Fruit fly (Drosophila melanogaster) whole organism, embryonic: Measurements from ENCODE around the gene pico.

ENCODE experiments used
- Abd-B ChIP-seq: fragments of 200-800 bp; sonication (Bioruptor generic); optimal IDR thresholded peaks from 2 replicates; lab custom pipeline; 2018; ENCODE audit warnings: missing biosample characterization, mild to moderate bottlenecking, missing genetic modification characterization, moderate library complexity
- Antp ChIP-seq: fragments of 200-800 bp; sonication (Bioruptor generic); optimal IDR thresholded peaks from 3 replicates; lab custom pipeline; 2016; ENCODE audit warnings: missing biosample characterization, missing genetic modification characterization
- CG10543 ChIP-seq: fragments of 200-800 bp; sonication (Bioruptor generic); optimal IDR thresholded peaks from 3 replicates; lab custom pipeline; 2017; ENCODE audit warnings: missing biosample characterization, mild to moderate bottlenecking, missing genetic modification characterization, moderate library complexity
- CG11723 ChIP-seq: fragments of 200-800 bp; sonication (Bioruptor generic); optimal IDR thresholded peaks from 2 replicates; lab custom pipeline; 2017; ENCODE audit warnings: missing biosample characterization, mild to moderate bottlenecking, missing genetic modification characterization
- CG12071 ChIP-seq: fragments of 200-800 bp; sonication (Bioruptor generic); optimal IDR thresholded peaks from 3 replicates; lab custom pipeline; 2018; ENCODE audit warnings: missing biosample characterization, mild to moderate bottlenecking, missing genetic modification characterization
- CG12219 ChIP-seq: fragments of 200-800 bp; sonication (Bioruptor generic); optimal IDR thresholded peaks from 3 replicates; lab custom pipeline; 2018; ENCODE audit warnings: missing biosample characterization, mild to moderate bottlenecking, missing genetic modification characterization
- CG1233 ChIP-seq: fragments of 200-800 bp; sonication (Bioruptor generic); optimal IDR thresholded peaks from 4 replicates; lab custom pipeline; 2018; ENCODE audit warnings: missing biosample characterization, mild to moderate bottlenecking, missing genetic modification characterization
- CG1602 ChIP-seq: fragments of 200-800 bp; sonication (Bioruptor generic); optimal IDR thresholded peaks from 3 replicates; lab custom pipeline; 2016; ENCODE audit warnings: missing biosample characterization, missing genetic modification characterization
- CG16779 ChIP-seq: fragments of 200-800 bp; sonication (Bioruptor generic); IDR thresholded peaks from 2 replicates; pipeline ENCODE4 v1.3.6; 2022; ENCODE audit warnings: missing biosample characterization, missing genetic modification characterization
- CG17359 ChIP-seq: fragments of 200-800 bp; sonication (Bioruptor generic); optimal IDR thresholded peaks from 3 replicates; lab custom pipeline; 2018; ENCODE audit warnings: missing biosample characterization, mild to moderate bottlenecking, missing genetic modification characterization, moderate library complexity
- CG17385 ChIP-seq: fragments of 200-800 bp; sonication (Bioruptor generic); optimal IDR thresholded peaks from 3 replicates; lab custom pipeline; 2018; ENCODE audit warnings: missing biosample characterization, mild to moderate bottlenecking, missing genetic modification characterization
- CG30403 ChIP-seq: fragments of 200-800 bp; sonication (Bioruptor generic); optimal IDR thresholded peaks from 3 replicates; lab custom pipeline; 2016; ENCODE audit warnings: missing biosample characterization, missing genetic modification characterization
- CG31441 ChIP-seq: fragments of 200-800 bp; sonication (Bioruptor generic); IDR thresholded peaks from 2 replicates; pipeline ENCODE4 v1.3.6; 2022; ENCODE audit warnings: missing biosample characterization, missing genetic modification characterization
- CG4360 ChIP-seq: fragments of 200-800 bp; sonication (Bioruptor generic); IDR thresholded peaks from 2 replicates; pipeline ENCODE4 v1.3.6; 2022; ENCODE audit warnings: missing biosample characterization, missing genetic modification characterization
- CG4820 ChIP-seq: fragments of 200-800 bp; sonication (Bioruptor generic); optimal IDR thresholded peaks from 3 replicates; lab custom pipeline; 2016; ENCODE audit warnings: missing biosample characterization, missing genetic modification characterization
- CG5180 ChIP-seq: fragments of 200-800 bp; sonication (Bioruptor generic); optimal IDR thresholded peaks from 3 replicates; lab custom pipeline; 2017; ENCODE audit warnings: missing biosample characterization, missing genetic modification characterization, mild to moderate bottlenecking, moderate library complexity, missing genetic modification reagents
- CG6683 ChIP-seq: fragments of 200-800 bp; sonication (Bioruptor generic); optimal IDR thresholded peaks from 2 replicates; lab custom pipeline; 2017; ENCODE audit warnings: missing biosample characterization, mild to moderate bottlenecking, missing genetic modification characterization, missing genetic modification reagents
- CG7556 ChIP-seq: fragments of 200-800 bp; sonication (Bioruptor generic); optimal IDR thresholded peaks from 2 replicates; lab custom pipeline; 2017; ENCODE audit warnings: missing biosample characterization, mild to moderate bottlenecking, missing genetic modification characterization
- CG7786 ChIP-seq: fragments of 200-800 bp; sonication (Bioruptor generic); optimal IDR thresholded peaks from 2 replicates; lab custom pipeline; 2016; ENCODE audit warnings: missing biosample characterization, missing genetic modification characterization
- CG7963 ChIP-seq: fragments of 200-800 bp; sonication (Bioruptor generic); IDR thresholded peaks from 3 replicates; pipeline ENCODE4 v1.3.6; 2022; ENCODE audit warnings: missing biosample characterization, missing genetic modification characterization; ENCODE audit not compliant: partially characterized antibody
- CG8944 ChIP-seq: fragments of 200-800 bp; sonication (Bioruptor generic); optimal IDR thresholded peaks from 3 replicates; lab custom pipeline; 2016; ENCODE audit warnings: missing biosample characterization, missing genetic modification characterization
- CG9609 ChIP-seq: fragments of 200-800 bp; sonication (Bioruptor generic); optimal IDR thresholded peaks from 3 replicates; lab custom pipeline; 2016; ENCODE audit warnings: missing biosample characterization, missing genetic modification characterization
- CG9797 ChIP-seq: fragments of 200-800 bp; sonication (Bioruptor generic); optimal IDR thresholded peaks from 3 replicates; lab custom pipeline; 2018; ENCODE audit warnings: missing biosample characterization, mild to moderate bottlenecking, missing genetic modification characterization
- CkIIα-i1 ChIP-seq: fragments of 200-800 bp; sonication (Bioruptor generic); IDR thresholded peaks from 2 replicates; pipeline ENCODE4 v1.3.6; 2022; ENCODE audit warnings: missing biosample characterization, missing genetic modification characterization
- Dbx ChIP-seq: fragments of 200-800 bp; sonication (Bioruptor generic); IDR thresholded peaks from 3 replicates; pipeline ENCODE4 v1.3.6; 2022; ENCODE audit warnings: missing biosample characterization, missing genetic modification characterization
- ERR ChIP-seq: fragments of 200-800 bp; sonication (Bioruptor generic); optimal IDR thresholded peaks from 2 replicates; lab custom pipeline; 2016; ENCODE audit warnings: missing biosample characterization, missing genetic modification characterization
- Fer1 ChIP-seq: fragments of 200-800 bp; sonication (Bioruptor generic); optimal IDR thresholded peaks from 2 replicates; lab custom pipeline; 2017; ENCODE audit warnings: missing biosample characterization, mild to moderate bottlenecking, missing genetic modification characterization
- Gug ChIP-seq: fragments of 200-800 bp; sonication (Bioruptor generic); IDR thresholded peaks from 4 replicates; pipeline ENCODE4 v1.3.6; 2022; ENCODE audit warnings: missing biosample characterization, missing genetic modification characterization
- HLH3B ChIP-seq: fragments of 200-800 bp; sonication (Bioruptor generic); IDR thresholded peaks from 2 replicates; pipeline ENCODE4 v1.3.6; 2022; ENCODE audit warnings: missing biosample characterization, missing genetic modification characterization
- Hey ChIP-seq: fragments of 200-800 bp; sonication (Bioruptor generic); optimal IDR thresholded peaks from 3 replicates; lab custom pipeline; 2018; ENCODE audit warnings: missing biosample characterization, mild to moderate bottlenecking, missing genetic modification characterization
- Hmr ChIP-seq: fragments of 200-800 bp; sonication (Bioruptor generic); optimal IDR thresholded peaks from 3 replicates; lab custom pipeline; 2017; ENCODE audit warnings: mild to moderate bottlenecking, missing biosample characterization, missing genetic modification reagents, missing genetic modification characterization
- NK7.1 ChIP-seq: fragments of 200-800 bp; sonication (Bioruptor generic); optimal IDR thresholded peaks from 3 replicates; lab custom pipeline; 2016; ENCODE audit warnings: missing biosample characterization, missing genetic modification characterization
- Spps ChIP-seq: fragments of 200-800 bp; sonication (Bioruptor generic); optimal IDR thresholded peaks from 2 replicates; lab custom pipeline; 2018; ENCODE audit warnings: missing biosample characterization, mild to moderate bottlenecking, missing genetic modification characterization
- Stat92E ChIP-seq, 3 experiments: fragments of >200 bp in 2 of 3; fragments of 200-800 bp in 1 of 3; sonication (Bioruptor generic) in 1 of 3; optimal IDR thresholded peaks; 2 replicates each; lab custom pipeline; 2017 to 2019; ENCODE audit warnings: missing biosample characterization in 3 of 3, missing genetic modification characterization in 3 of 3, mild to moderate bottlenecking in 1 of 3, moderate library complexity in 1 of 3
- YL-1 ChIP-seq: fragments of 200-800 bp; sonication (Bioruptor generic); optimal IDR thresholded peaks from 3 replicates; lab custom pipeline; 2017; ENCODE audit warnings: missing biosample characterization, mild to moderate bottlenecking, missing genetic modification characterization
- abd-A ChIP-seq: fragments of 200-800 bp; sonication (Bioruptor generic); optimal IDR thresholded peaks from 3 replicates; lab custom pipeline; 2019; ENCODE audit warnings: missing biosample characterization, mild to moderate bottlenecking, missing genetic modification characterization, moderate library complexity
- ash1 ChIP-seq: fragments of 200-800 bp; sonication (Bioruptor generic); optimal IDR thresholded peaks from 2 replicates; lab custom pipeline; 2018; ENCODE audit warnings: missing biosample characterization, mild to moderate bottlenecking, missing genetic modification characterization
- croc ChIP-seq: fragments of 200-800 bp; sonication (Bioruptor generic); conservative IDR thresholded peaks from 3 replicates; pipeline ENCODE4 v1.3.6; 2022; ENCODE audit warnings: missing biosample characterization, missing genetic modification characterization
- crol ChIP-seq: fragments of 200-800 bp; sonication (Bioruptor generic); IDR thresholded peaks from 2 replicates; pipeline ENCODE4 v1.3.6; 2022; ENCODE audit warnings: missing biosample characterization, missing genetic modification characterization
- dmrt99B ChIP-seq: fragments of 200-800 bp; sonication (Bioruptor generic); optimal IDR thresholded peaks from 2 replicates; lab custom pipeline; 2018; ENCODE audit warnings: missing biosample characterization, mild to moderate bottlenecking, missing genetic modification characterization, moderate library complexity
- exex ChIP-seq: fragments of 200-800 bp; sonication (Bioruptor generic); optimal IDR thresholded peaks from 4 replicates; lab custom pipeline; 2018; ENCODE audit warnings: missing biosample characterization, mild to moderate bottlenecking, missing genetic modification characterization, moderate library complexity
- hth ChIP-seq: fragments of >200 bp; optimal IDR thresholded peaks from 2 replicates; lab custom pipeline; 2017; ENCODE audit warnings: inconsistent platforms
- lmd ChIP-seq: fragments of 200-800 bp; sonication (Bioruptor generic); IDR thresholded peaks from 2 replicates; pipeline ENCODE4 v1.3.6; 2022; ENCODE audit warnings: missing biosample characterization, missing genetic modification characterization
- oc ChIP-seq: fragments of 200-800 bp; sonication (Bioruptor generic); optimal IDR thresholded peaks from 2 replicates; lab custom pipeline; 2018; ENCODE audit warnings: missing biosample characterization, mild to moderate bottlenecking, missing genetic modification characterization, moderate library complexity
- pnt ChIP-seq: fragments of 200-800 bp; sonication (Bioruptor generic); optimal IDR thresholded peaks from 3 replicates; lab custom pipeline; 2016; ENCODE audit warnings: missing biosample characterization, missing genetic modification characterization
- sima ChIP-seq: fragments of 200-800 bp; sonication (Bioruptor generic); optimal IDR thresholded peaks from 2 replicates; lab custom pipeline; 2016; ENCODE audit warnings: missing biosample characterization, missing genetic modification characterization
- so ChIP-seq: fragments of 200-800 bp; sonication (Bioruptor generic); IDR thresholded peaks from 3 replicates; pipeline ENCODE4 v1.3.6; 2022; ENCODE audit warnings: missing biosample characterization, missing genetic modification characterization
- trem ChIP-seq: fragments of 200-800 bp; optimal IDR thresholded peaks from 3 replicates; lab custom pipeline; 2019; ENCODE audit warnings: missing biosample characterization, mild to moderate bottlenecking, missing genetic modification characterization, moderate library complexity
- usp ChIP-seq: fragments of >200 bp; optimal IDR thresholded peaks from 2 replicates; lab custom pipeline; 2017; ENCODE audit warnings: missing biosample characterization, missing genetic modification characterization
- vvl ChIP-seq: fragments of 200-800 bp; sonication (Bioruptor generic); IDR thresholded peaks from 2 replicates; pipeline ENCODE4 v1.3.6; 2022; ENCODE audit warnings: missing biosample characterization, missing genetic modification characterization
- wek ChIP-seq: fragments of 200-800 bp; sonication (Bioruptor generic); optimal IDR thresholded peaks from 3 replicates; lab custom pipeline; 2018; ENCODE audit warnings: missing biosample characterization, mild to moderate bottlenecking, missing genetic modification characterization, moderate library complexity

The pico gene

dm6 chrX:19848342-19848793 is 3.5 kb downstream of the pico start (continued):
- no peak for TF ChIP-seq CG7963
- TF ChIP-seq CG12219 (GFP tag; lab: Kevin White, UChicago) = peak; percentile 57
- TF ChIP-seq Dbx (GFP tag; lab: Robert Waterston, UW) = peak; percentile 84
- TF ChIP-seq CG7556 (GFP tag; lab: Kevin White, UChicago) = peak; percentile 56
- peak; percentile 56 for TF ChIP-seq Fer1 (GFP tag; lab: Kevin White, UChicago)
- peak; percentile 67 for TF ChIP-seq ERR (GFP tag; lab: Kevin White, UChicago)
- peak; percentile 55 for TF ChIP-seq CG17385 (GFP tag; lab: Kevin White, UChicago)
- TF ChIP-seq Stat92E (GFP tag; optimal IDR thresholded peaks at IDR 0.05; lab: Kevin White, UChicago) = peak in 1 of 3 experiments; percentile 24
- TF ChIP-seq trem (tag; lab: Kevin White, UChicago) = peak; percentile 100
- TF ChIP-seq abd-A (tag; lab: Kevin White, UChicago) = no peak
- TF ChIP-seq lmd (GFP tag; lab: Robert Waterston, UW) = peak; percentile 74
- peak; percentile 60 for TF ChIP-seq dmrt99B (tag; lab: Kevin White, UChicago)
- peak; percentile 87 for TF ChIP-seq vvl (GFP tag; lab: Robert Waterston, UW)
- peak; percentile 29 for TF ChIP-seq wek (GFP tag; lab: Kevin White, UChicago)
- TF ChIP-seq CG30403 = peak; percentile 82
- TF ChIP-seq CG12071 = peak; percentile 65
- TF ChIP-seq sima = peak; percentile 32
- TF ChIP-seq so = peak; percentile 78
- peak; percentile 99 for TF ChIP-seq CG5180
- peak; percentile 65 for TF ChIP-seq CG7786 (GFP tag; lab: Kevin White, UChicago)
- TF ChIP-seq hth (lab: Kevin White, UChicago) = no peak
- TF ChIP-seq HLH3B (GFP tag; lab: Robert Waterston, UW) = peak; percentile 58; the same call in 1 of the 2 replicates
- TF ChIP-seq CG1602 = peak; percentile 60
- TF ChIP-seq CG4360 (GFP tag; lab: Robert Waterston, UW) = peak; percentile 31
- peak; percentile 54 for TF ChIP-seq crol (GFP tag; lab: Robert Waterston, UW)
- peak; percentile 66 for TF ChIP-seq CG9609 (GFP tag; lab: Kevin White, UChicago)
- peak; percentile 4 for TF ChIP-seq Abd-B (GFP tag; lab: Kevin White, UChicago)
- peak; percentile 84 for TF ChIP-seq Antp (GFP tag; lab: Kevin White, UChicago)
- peak; percentile 57 for TF ChIP-seq CG10543 (GFP tag; lab: Kevin White, UChicago)
- peak; percentile 68 for TF ChIP-seq ash1 (GFP tag; lab: Kevin White, UChicago)
- TF ChIP-seq YL-1 (GFP tag; lab: Kevin White, UChicago) = peak; percentile 10
- peak; percentile 54 for TF ChIP-seq NK7.1 (GFP tag; lab: Kevin White, UChicago)
- peak; percentile 34 for TF ChIP-seq Spps (tag; lab: Kevin White, UChicago)
- peak; percentile 65 for TF ChIP-seq Hmr
- peak; percentile 76; the same call in 3 of the 4 replicates for TF ChIP-seq Gug
- no peak for TF ChIP-seq CG6683
- TF ChIP-seq oc (tag; lab: Kevin White, UChicago) = peak; percentile 25
- TF ChIP-seq CG17359 = peak; percentile 66
- TF ChIP-seq pnt (GFP tag; lab: Kevin White, UChicago) = peak; percentile 75
- TF ChIP-seq Hey (tag; lab: Kevin White, UChicago) = peak; percentile 31
- TF ChIP-seq CkIIα-i1 (GFP tag; lab: Robert Waterston, UW) = no peak
- no peak for TF ChIP-seq CG9797 (GFP tag; lab: Kevin White, UChicago)
- no peak for TF ChIP-seq exex (tag; lab: Kevin White, UChicago)
- peak; percentile 33; the same call in 1 of the 2 replicates for TF ChIP-seq CG16779 (GFP tag; lab: Robert Waterston, UW)
- peak; percentile 73 for TF ChIP-seq CG8944 (GFP tag; lab: Kevin White, UChicago)
- no peak for TF ChIP-seq usp (GFP tag; lab: Kevin White, UChicago)
- TF ChIP-seq CG1233 (GFP tag; lab: Kevin White, UChicago) = peak; percentile 38
- peak; percentile 71 for TF ChIP-seq CG4820 (GFP tag; lab: Kevin White, UChicago)
- TF ChIP-seq croc (GFP tag; lab: Robert Waterston, UW) = peak; percentile 44; the same call in 2 of the 3 replicates
- peak; percentile 43 for TF ChIP-seq CG11723 (GFP tag; lab: Kevin White, UChicago)
- TF ChIP-seq CG31441 = peak; percentile 44
